Fruit fly (Drosophila melanogaster): Measurements from ENCODE around the gene CG13071.

dm6 chr3L:16291678-16292077, 29.1 kb downstream of the CG13071 start:
- TF ChIP-seq EcR (GFP tag; optimal IDR thresholded peaks at IDR 0.05) (no peak), CG14655 (GFP tag; optimal IDR thresholded peaks at IDR 0.05) (no peak), CG17806 (tag; optimal IDR thresholded peaks at IDR 0.05) (no peak), CG8301 (tag; optimal IDR thresholded peaks at IDR 0.05) (no peak), CG9948 (tag; optimal IDR thresholded peaks at IDR 0.05) (no peak), CG13204 (GFP tag; optimal IDR thresholded peaks at IDR 0.05) (no peak)
